Worm (Caenorhabditis elegans) whole organism, L3 larva: ENCODE results near the gene H04D03.7.

Experiments
- R02D3.7 ChIP-seq: fragments of 150-350 bp; optimal IDR thresholded peaks from 2 replicates; lab custom pipeline; 2014; ENCODE audit warnings: missing biosample characterization, missing genetic modification characterization
- ZK546.5 ChIP-seq: sonication (generic microtip); optimal IDR thresholded peaks from 2 replicates; lab custom pipeline; 2017; ENCODE audit warnings: missing biosample characterization, missing genetic modification characterization
- aly-2 ChIP-seq: fragments of 150-350 bp; optimal IDR thresholded peaks from 2 replicates; lab custom pipeline; 2014; ENCODE audit warnings: missing biosample characterization, missing genetic modification characterization
- ama-1 ChIP-seq: fragments of 150-350 bp; optimal IDR thresholded peaks from 2 replicates; lab custom pipeline; 2018
- ceh-16 ChIP-seq: sonication (generic microtip); optimal IDR thresholded peaks from 2 replicates; lab custom pipeline; 2017; ENCODE audit warnings: missing biosample characterization, missing genetic modification characterization
- ceh-28 ChIP-seq: fragments of 150-350 bp; optimal IDR thresholded peaks from 2 replicates; lab custom pipeline; 2014; ENCODE audit warnings: missing biosample characterization, missing genetic modification reagents, missing genetic modification characterization
- ceh-82 ChIP-seq: fragments of 150-350 bp; optimal IDR thresholded peaks from 2 replicates; lab custom pipeline; 2014; ENCODE audit warnings: missing biosample characterization, missing genetic modification characterization
- ceh-9 ChIP-seq: sonication (generic microtip); optimal IDR thresholded peaks from 2 replicates; lab custom pipeline; 2018; ENCODE audit warnings: missing biosample characterization, missing genetic modification characterization
- daf-12 ChIP-seq: fragments of 150-350 bp; optimal IDR thresholded peaks from 2 replicates; lab custom pipeline; 2014; ENCODE audit warnings: missing biosample characterization, missing genetic modification reagents, missing genetic modification characterization
- egl-27 ChIP-seq: sonication (generic microtip); optimal IDR thresholded peaks from 4 replicates; lab custom pipeline; 2017; ENCODE audit warnings: missing biosample characterization, missing genetic modification reagents, missing genetic modification characterization
- egl-5 ChIP-seq: fragments of 150-350 bp; optimal IDR thresholded peaks from 2 replicates; lab custom pipeline; 2017; ENCODE audit warnings: missing biosample characterization, missing genetic modification reagents, missing genetic modification characterization, inconsistent platforms
- elt-1 ChIP-seq: fragments of 150-350 bp; optimal IDR thresholded peaks from 2 replicates; lab custom pipeline; 2014; ENCODE audit warnings: missing biosample characterization, missing genetic modification characterization
- elt-2 ChIP-seq: sonication (generic microtip); optimal IDR thresholded peaks from 2 replicates; lab custom pipeline; 2016; ENCODE audit warnings: missing genetic modification reagents, mild to moderate bottlenecking, missing genetic modification characterization, missing compliant biosample characterization
- elt-3 ChIP-seq, 3 experiments: fragments of 150-350 bp in 1 of 3; sonication (generic microtip) in 2 of 3; optimal IDR thresholded peaks; 2 replicates in 2 of 3; 4 replicates in 1 of 3; lab custom pipeline; 2014 to 2017; ENCODE audit warnings: missing biosample characterization in 3 of 3, missing genetic modification characterization in 3 of 3
- eor-1 ChIP-seq, 2 experiments: fragments of 150-350 bp; optimal IDR thresholded peaks; 2 replicates each; lab custom pipeline; 2014 to 2018; ENCODE audit warnings: missing biosample characterization in 2 of 2, missing genetic modification characterization in 2 of 2
- fkh-10 ChIP-seq: sonication (generic microtip); optimal IDR thresholded peaks from 2 replicates; lab custom pipeline; 2017; ENCODE audit warnings: missing biosample characterization, missing genetic modification reagents, missing genetic modification characterization
- fkh-2 ChIP-seq: fragments of 150-350 bp; optimal IDR thresholded peaks from 2 replicates; lab custom pipeline; 2014; ENCODE audit warnings: missing biosample characterization, missing genetic modification reagents, missing genetic modification characterization
- fos-1 ChIP-seq: fragments of 150-350 bp; optimal IDR thresholded peaks from 2 replicates; lab custom pipeline; 2014; ENCODE audit warnings: missing biosample characterization, missing genetic modification characterization
- hmg-11 ChIP-seq: sonication (generic microtip); optimal IDR thresholded peaks from 2 replicates; lab custom pipeline; 2016; ENCODE audit warnings: missing genetic modification characterization, missing compliant biosample characterization
- jun-1 ChIP-seq: fragments of 150-350 bp; optimal IDR thresholded peaks from 2 replicates; lab custom pipeline; 2014; ENCODE audit warnings: missing biosample characterization, missing genetic modification reagents, missing genetic modification characterization
- lin-15B ChIP-seq: fragments of 150-350 bp; optimal IDR thresholded peaks from 2 replicates; lab custom pipeline; 2014; ENCODE audit warnings: missing biosample characterization, missing genetic modification characterization
- lin-39 ChIP-seq: fragments of 150-350 bp; optimal IDR thresholded peaks from 2 replicates; lab custom pipeline; 2018; ENCODE audit warnings: missing biosample characterization, missing genetic modification reagents, missing genetic modification characterization
- lsy-12 ChIP-seq: sonication (generic microtip); optimal IDR thresholded peaks from 2 replicates; lab custom pipeline; 2016; ENCODE audit warnings: mild to moderate bottlenecking, missing genetic modification characterization, missing compliant biosample characterization
- mdl-1 ChIP-seq: fragments of 150-350 bp; optimal IDR thresholded peaks from 2 replicates; lab custom pipeline; 2014; ENCODE audit warnings: missing biosample characterization, missing genetic modification characterization
- mml-1 ChIP-seq: fragments of 150-350 bp; sonication (generic microtip); optimal IDR thresholded peaks from 3 replicates; lab custom pipeline; 2014; ENCODE audit warnings: missing biosample characterization, missing genetic modification characterization
- nfya-1 ChIP-seq: sonication (generic microtip); optimal IDR thresholded peaks from 2 replicates; lab custom pipeline; 2017; ENCODE audit warnings: missing genetic modification characterization, mild to moderate bottlenecking, missing compliant biosample characterization, antibody characterized with exemption, moderate library complexity; ENCODE audit not compliant: insufficient read depth
- nhr-11 ChIP-seq: fragments of 150-350 bp; optimal IDR thresholded peaks from 2 replicates; lab custom pipeline; 2014; ENCODE audit warnings: missing biosample characterization, missing genetic modification characterization
- nhr-12 ChIP-seq: fragments of 150-350 bp; optimal IDR thresholded peaks from 2 replicates; lab custom pipeline; 2014; ENCODE audit warnings: missing biosample characterization, missing genetic modification characterization
- nhr-23 ChIP-seq: fragments of 150-350 bp; optimal IDR thresholded peaks from 2 replicates; lab custom pipeline; 2014; ENCODE audit warnings: missing biosample characterization, missing genetic modification reagents, missing genetic modification characterization
- nhr-237 ChIP-seq: fragments of 150-350 bp; optimal IDR thresholded peaks from 2 replicates; lab custom pipeline; 2014; ENCODE audit warnings: missing biosample characterization, missing genetic modification characterization
- nhr-25 ChIP-seq: sonication (generic microtip); optimal IDR thresholded peaks from 2 replicates; lab custom pipeline; 2017; ENCODE audit warnings: missing biosample characterization, missing genetic modification characterization
- nhr-28 ChIP-seq: fragments of 150-350 bp; optimal IDR thresholded peaks from 2 replicates; lab custom pipeline; 2014; ENCODE audit warnings: missing biosample characterization, missing genetic modification characterization
- nhr-43 ChIP-seq: sonication (generic microtip); optimal IDR thresholded peaks from 2 replicates; lab custom pipeline; 2016; ENCODE audit warnings: mild to moderate bottlenecking, missing genetic modification characterization, missing compliant biosample characterization; ENCODE audit not compliant: poor library complexity, severe bottlenecking
- nhr-67 ChIP-seq: fragments of 150-350 bp; optimal IDR thresholded peaks from 2 replicates; lab custom pipeline; 2014; ENCODE audit warnings: missing biosample characterization, missing genetic modification characterization
- nhr-76 ChIP-seq: fragments of 150-350 bp; sonication (generic microtip); optimal IDR thresholded peaks from 5 replicates; lab custom pipeline; 2014; ENCODE audit warnings: missing biosample characterization, missing genetic modification characterization
- nhr-77 ChIP-seq: fragments of 150-350 bp; optimal IDR thresholded peaks from 2 replicates; lab custom pipeline; 2014; ENCODE audit warnings: missing biosample characterization, missing genetic modification characterization
- pha-4 ChIP-seq: fragments of 150-350 bp; optimal IDR thresholded peaks from 2 replicates; lab custom pipeline; 2014; ENCODE audit warnings: missing biosample characterization, missing genetic modification reagents, missing genetic modification characterization
- pqm-1 ChIP-seq: fragments of 150-350 bp; optimal IDR thresholded peaks from 2 replicates; lab custom pipeline; 2017; ENCODE audit warnings: missing biosample characterization, missing genetic modification characterization, inconsistent platforms
- sea-2 ChIP-seq: fragments of 150-350 bp; sonication (generic microtip); optimal IDR thresholded peaks from 4 replicates; lab custom pipeline; 2014; ENCODE audit warnings: missing biosample characterization, missing genetic modification reagents, missing genetic modification characterization
- skn-1 ChIP-seq: fragments of 150-350 bp; optimal IDR thresholded peaks from 2 replicates; lab custom pipeline; 2014; ENCODE audit warnings: missing biosample characterization, missing genetic modification characterization
- snpc-4 ChIP-seq: fragments of 150-350 bp; optimal IDR thresholded peaks from 2 replicates; lab custom pipeline; 2014; ENCODE audit warnings: missing biosample characterization, missing genetic modification characterization
- tbx-2 ChIP-seq: sonication (generic microtip); optimal IDR thresholded peaks from 2 replicates; lab custom pipeline; 2016; ENCODE audit warnings: mild to moderate bottlenecking, missing genetic modification characterization, missing compliant biosample characterization
- unc-39 ChIP-seq: sonication (generic microtip); optimal IDR thresholded peaks from 4 replicates; lab custom pipeline; 2017; ENCODE audit warnings: missing biosample characterization, missing genetic modification characterization
- unc-62 ChIP-seq: fragments of 150-350 bp; sonication (generic microtip); optimal IDR thresholded peaks from 4 replicates; lab custom pipeline; 2014; ENCODE audit warnings: missing biosample characterization, missing genetic modification reagents, missing genetic modification characterization
- zag-1 ChIP-seq: fragments of 150-350 bp; optimal IDR thresholded peaks from 2 replicates; lab custom pipeline; 2014; ENCODE audit warnings: missing biosample characterization, missing genetic modification characterization
- ztf-11 ChIP-seq: fragments of 150-350 bp; optimal IDR thresholded peaks from 2 replicates; lab custom pipeline; 2014; ENCODE audit warnings: missing biosample characterization, missing genetic modification characterization
- ztf-4 ChIP-seq: fragments of 150-350 bp; optimal IDR thresholded peaks from 2 replicates; lab custom pipeline; 2014; ENCODE audit warnings: missing biosample characterization, missing genetic modification characterization

H04D03.7 gene

DNA sequence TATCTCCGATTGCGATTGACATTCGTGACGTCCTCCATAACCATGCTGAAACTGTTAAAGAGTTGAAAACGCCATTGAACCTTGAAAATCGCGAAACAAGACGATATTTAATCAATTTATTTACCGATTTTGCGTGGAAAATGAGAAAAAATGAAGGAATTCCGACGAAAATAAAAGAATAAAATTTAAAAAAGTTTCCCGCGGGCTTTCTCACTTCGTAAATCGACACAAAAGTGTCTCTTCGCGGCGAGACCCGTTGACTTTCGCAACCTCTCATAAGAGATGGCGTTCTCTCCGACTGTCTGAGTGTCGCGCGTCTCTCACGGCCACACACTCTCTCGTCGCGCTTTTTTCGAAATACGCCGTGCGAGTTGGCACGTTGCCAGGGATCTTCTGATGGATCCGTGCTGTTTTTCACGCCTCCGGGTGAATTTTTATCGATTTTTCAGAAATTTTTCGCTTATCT lies 39.4 kb downstream of the H04D03.7 start, which contains the start of gene hat-1:
TSS of gene hat-1 (minus strand) at position 51 of the 466 bp plus-strand sequence.
- TF ChIP-seq ama-1 (peak; percentile 83), nhr-43 (tag; lab: Kevin White, UChicago) (peak; percentile 97), fos-1 (peak; percentile 39), zag-1 (tag; lab: Kevin White, UChicago) (peak; percentile 55), R02D3.7 (tag; lab: Kevin White, UChicago) (peak; percentile 100), nhr-76 (tag; lab: Kevin White, UChicago) (no peak), nhr-23 (tag; lab: Kevin White, UChicago) (peak; percentile 97), mml-1 (tag; lab: Kevin White, UChicago) (no peak), jun-1 (tag; lab: Kevin White, UChicago) (peak; percentile 92), ceh-16 (tag; lab: Kevin White, UChicago) (no peak), ztf-4 (peak; percentile 54), lin-39 (peak; percentile 90), ceh-28 (tag; lab: Kevin White, UChicago) (peak; percentile 92), aly-2 (tag; lab: Kevin White, UChicago) (no peak), lin-15B (tag; lab: Kevin White, UChicago) (peak; percentile 98), egl-5 (tag; lab: Kevin White, UChicago) (peak; percentile 83), pqm-1 (tag; lab: Kevin White, UChicago) (peak; percentile 72), ztf-11 (tag; lab: Kevin White, UChicago) (no peak), elt-3 (tag; optimal IDR thresholded peaks at IDR 0.05; lab: Kevin White, UChicago) (no peak), ZK546.5 (tag; lab: Kevin White, UChicago) (peak; percentile 35), unc-62 (GFP tag; lab: Kevin White, UChicago) (peak; percentile 19), pha-4 (tag; lab: Kevin White, UChicago) (peak; percentile 96), ceh-82 (peak; percentile 49), sea-2 (GFP tag; lab: Kevin White, UChicago) (no peak), nhr-11 (tag; lab: Kevin White, UChicago) (peak; percentile 71), nhr-25 (tag; lab: Kevin White, UChicago) (peak; percentile 91), unc-39 (no peak), lsy-12 (tag; lab: Kevin White, UChicago) (peak; percentile 93), nhr-12 (tag; lab: Kevin White, UChicago) (no peak), skn-1 (peak; percentile 89), mdl-1 (tag; lab: Kevin White, UChicago) (peak; percentile 46), nhr-28 (tag; lab: Kevin White, UChicago) (no peak), eor-1 (tag; optimal IDR thresholded peaks at IDR 0.05; lab: Kevin White, UChicago) (no peak), tbx-2 (tag; lab: Kevin White, UChicago) (peak; percentile 92), ceh-9 (no peak), nhr-237 (tag; lab: Kevin White, UChicago) (no peak), elt-2 (peak; percentile 74), egl-27 (tag; lab: Kevin White, UChicago) (peak; percentile 68), elt-1 (peak; percentile 42), nhr-67 (tag; lab: Kevin White, UChicago) (no peak), nhr-77 (tag; lab: Kevin White, UChicago) (peak; percentile 65), fkh-2 (tag; lab: Kevin White, UChicago) (no peak), snpc-4 (peak; percentile 80), fkh-10 (GFP tag; lab: Kevin White, UChicago) (peak; percentile 90), daf-12 (tag; lab: Kevin White, UChicago) (peak; percentile 56), nfya-1 (peak; percentile 97), hmg-11 (tag; lab: Kevin White, UChicago) (peak; percentile 90)
- TF ChIP-seq, all 47 proteins: peak for 32
